Worm (Caenorhabditis elegans): Measurements from ENCODE around the gene hhat-1.

ce11 chrII:14705956-14706355 lies 27.7 kb downstream of the hhat-1 start:
- no peak for TF ChIP-seq eyg-1 (tag; optimal IDR thresholded peaks at IDR 0.05)
- TF ChIP-seq T23F11.4 (GFP tag; optimal IDR thresholded peaks at IDR 0.05), result no peak
- no peak for TF ChIP-seq elt-2 (tag; optimal IDR thresholded peaks at IDR 0.05)
- no peak for TF ChIP-seq pha-4 (tag; optimal IDR thresholded peaks at IDR 0.05)
- TF ChIP-seq ttx-3 (tag; optimal IDR thresholded peaks at IDR 0.05), result no peak
- TF ChIP-seq rnt-1 (tag; optimal IDR thresholded peaks at IDR 0.05), result no peak
- TF ChIP-seq syd-9 (tag; optimal IDR thresholded peaks at IDR 0.05), result no peak

Measured in whole organism, late embryonic.